Worm (Caenorhabditis elegans): ENCODE results near the gene C29F9.12.

DNA sequence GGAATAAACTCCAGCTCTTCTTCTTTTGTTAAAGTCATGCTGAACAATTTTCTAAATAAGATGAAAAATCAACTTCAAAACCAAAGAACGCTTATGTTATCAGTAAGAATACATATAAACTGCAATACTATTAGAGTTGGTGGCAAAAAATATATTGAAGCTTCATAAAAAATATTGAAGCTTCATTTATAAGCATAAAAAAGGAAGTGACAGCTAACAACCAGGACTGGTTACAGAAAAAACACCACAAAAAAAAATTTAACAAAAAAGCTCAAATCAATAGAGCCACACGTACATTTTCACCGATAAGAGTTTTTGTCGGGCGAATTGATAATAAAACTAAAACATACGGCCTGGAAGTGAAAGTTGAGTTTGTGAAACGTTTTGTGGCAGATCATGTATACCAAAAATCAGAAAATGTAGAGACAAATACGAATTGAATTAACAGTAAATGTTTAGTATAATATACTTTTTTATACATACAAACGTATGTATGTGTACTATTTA lies 25.8 kb upstream of the C29F9.12 start, which contains the start of gene sqst-5:
- TF ChIP-seq C38D4.7 (GFP tag; optimal IDR thresholded peaks at IDR 0.05) (no peak), nfya-1 (tag; optimal IDR thresholded peaks at IDR 0.05) (no peak), dve-1 (tag; optimal IDR thresholded peaks at IDR 0.05) (no peak), nhr-232 (tag; optimal IDR thresholded peaks at IDR 0.05) (no peak), pqm-1 (tag; optimal IDR thresholded peaks at IDR 0.05) (no peak), ama-1 (optimal IDR thresholded peaks at IDR 0.05) (no peak), ref-2 (tag; optimal IDR thresholded peaks at IDR 0.05) (no peak), ceh-22 (tag; optimal IDR thresholded peaks at IDR 0.05) (no peak), fkh-10 (GFP tag; optimal IDR thresholded peaks at IDR 0.05) (no peak), C08G9.2 (tag; optimal IDR thresholded peaks at IDR 0.05) (no peak), ceh-34 (tag; optimal IDR thresholded peaks at IDR 0.05) (no peak)
